Worm (Caenorhabditis elegans) whole organism, L1 larva: ENCODE measurements around the gene K03B4.4.

Experiments
- C04F5.9 ChIP-seq: sonication (generic microtip); optimal IDR thresholded peaks from 2 replicates; lab custom pipeline; 2016; ENCODE audit warnings: missing genetic modification characterization, missing compliant biosample characterization
- C16A3.4 ChIP-seq: fragments of 150-350 bp; optimal IDR thresholded peaks from 2 replicates; lab custom pipeline; 2014; ENCODE audit warnings: missing biosample characterization, missing genetic modification characterization
- C34B4.2 ChIP-seq: sonication (generic microtip); optimal IDR thresholded peaks from 2 replicates; lab custom pipeline; 2017; ENCODE audit warnings: mild to moderate bottlenecking, missing genetic modification characterization, missing compliant biosample characterization
- F16B12.6 ChIP-seq: fragments of 150-350 bp; optimal IDR thresholded peaks from 2 replicates; lab custom pipeline; 2014; ENCODE audit warnings: missing biosample characterization, missing genetic modification characterization
- Y116A8C.19 ChIP-seq: sonication (generic microtip); optimal IDR thresholded peaks from 2 replicates; lab custom pipeline; 2016; ENCODE audit warnings: missing compliant biosample characterization, missing genetic modification characterization, borderline replicate concordance
- aha-1 ChIP-seq: fragments of 150-350 bp; optimal IDR thresholded peaks from 2 replicates; lab custom pipeline; 2014; ENCODE audit warnings: missing biosample characterization, missing genetic modification characterization
- aly-2 ChIP-seq: fragments of 150-350 bp; optimal IDR thresholded peaks from 2 replicates; lab custom pipeline; 2014; ENCODE audit warnings: missing biosample characterization, missing genetic modification characterization
- ama-1 ChIP-seq: fragments of 150-350 bp; optimal IDR thresholded peaks from 2 replicates; lab custom pipeline; 2014
- ceh-82 ChIP-seq, 3 experiments: fragments of 150-350 bp in 1 of 3; sonication (generic microtip) in 2 of 3; optimal IDR thresholded peaks; 2 replicates each; lab custom pipeline; 2014 to 2017; ENCODE audit warnings: missing biosample characterization in 3 of 3, missing genetic modification characterization in 3 of 3
- ceh-88 ChIP-seq: fragments of 200-800 bp; sonication (Bioruptor generic); IDR thresholded peaks from 2 replicates; pipeline ENCODE4 v1.3.6; 2022; ENCODE audit warnings: missing genetic modification characterization, missing compliant biosample characterization
- dsc-1 ChIP-seq: sonication (generic microtip); optimal IDR thresholded peaks from 2 replicates; lab custom pipeline; 2016; ENCODE audit warnings: mild to moderate bottlenecking, missing genetic modification characterization, missing compliant biosample characterization
- efl-1 ChIP-seq, 4 experiments: fragments of 150-350 bp; optimal IDR thresholded peaks in 3 of 4; peaks in 1 of 4; 1 replicate in 1 of 4; 2 replicates in 3 of 4; lab custom pipeline; 2014; ENCODE audit warnings: missing biosample characterization in 2 of 4, missing genetic modification characterization in 2 of 4, missing genetic modification reagents in 2 of 4
- efl-3 ChIP-seq: fragments of 200-800 bp; sonication (Bioruptor generic); optimal IDR thresholded peaks from 2 replicates; lab custom pipeline; 2018; ENCODE audit warnings: mild to moderate bottlenecking, missing genetic modification characterization, missing compliant biosample characterization
- elt-3 ChIP-seq, 6 experiments: fragments of 150-350 bp in 1 of 6; sonication (generic microtip); optimal IDR thresholded peaks; 2 replicates each; lab custom pipeline; 2017 to 2018; ENCODE audit warnings: missing biosample characterization in 6 of 6, missing genetic modification characterization in 6 of 6, inconsistent platforms in 1 of 6
- ets-5 ChIP-seq: fragments of 200-800 bp; sonication (Bioruptor generic); IDR thresholded peaks from 2 replicates; pipeline ENCODE4 v1.3.6; 2022; ENCODE audit warnings: missing genetic modification characterization, missing compliant biosample characterization
- fkh-4 ChIP-seq: sonication (generic microtip); optimal IDR thresholded peaks from 2 replicates; lab custom pipeline; 2016; ENCODE audit warnings: missing compliant biosample characterization, missing genetic modification characterization, borderline replicate concordance
- fkh-8 ChIP-seq: sonication (generic microtip); optimal IDR thresholded peaks from 2 replicates; lab custom pipeline; 2016; ENCODE audit warnings: mild to moderate bottlenecking, missing genetic modification characterization, missing compliant biosample characterization
- grh-1 ChIP-seq: fragments of 200-800 bp; sonication (Bioruptor generic); IDR thresholded peaks from 2 replicates; pipeline ENCODE4 v1.3.6; 2022; ENCODE audit warnings: missing genetic modification reagents, missing genetic modification characterization, missing compliant biosample characterization
- hlh-17 ChIP-seq: fragments of 200-800 bp; sonication (Bioruptor generic); optimal IDR thresholded peaks from 2 replicates; lab custom pipeline; 2018; ENCODE audit warnings: missing genetic modification characterization, mild to moderate bottlenecking, missing compliant biosample characterization, moderate library complexity, borderline replicate concordance
- lin-13 ChIP-seq: fragments of 150-350 bp; optimal IDR thresholded peaks from 2 replicates; lab custom pipeline; 2014; ENCODE audit warnings: missing biosample characterization, missing genetic modification reagents, missing genetic modification characterization
- lin-14 ChIP-seq: fragments of 200-800 bp; sonication (Bioruptor generic); optimal IDR thresholded peaks from 2 replicates; lab custom pipeline; 2018; ENCODE audit warnings: mild to moderate bottlenecking, missing genetic modification characterization, moderate library complexity, missing compliant biosample characterization
- lin-35 ChIP-seq, 2 experiments: fragments of 150-350 bp; optimal IDR thresholded peaks; 2 replicates each; lab custom pipeline; 2014; ENCODE audit warnings: missing biosample characterization in 2 of 2, missing genetic modification characterization in 2 of 2, missing genetic modification reagents in 2 of 2
- lir-3 ChIP-seq: sonication (generic microtip); optimal IDR thresholded peaks from 2 replicates; lab custom pipeline; 2016; ENCODE audit warnings: mild to moderate bottlenecking, missing genetic modification characterization, moderate library complexity, missing compliant biosample characterization; ENCODE audit not compliant: poor library complexity
- nhr-11 ChIP-seq: fragments of 150-350 bp; optimal IDR thresholded peaks from 2 replicates; lab custom pipeline; 2014; ENCODE audit warnings: missing biosample characterization, missing genetic modification characterization
- nhr-12 ChIP-seq: sonication (generic microtip); optimal IDR thresholded peaks from 2 replicates; lab custom pipeline; 2017; ENCODE audit warnings: missing biosample characterization, missing genetic modification characterization
- nhr-19 ChIP-seq: fragments of 200-800 bp; sonication (Bioruptor generic); conservative IDR thresholded peaks from 2 replicates; pipeline ENCODE4 v1.3.6; 2022; ENCODE audit warnings: missing genetic modification characterization, missing compliant biosample characterization
- nhr-237 ChIP-seq: fragments of 150-350 bp; optimal IDR thresholded peaks from 2 replicates; lab custom pipeline; 2014; ENCODE audit warnings: missing biosample characterization, missing genetic modification characterization
- nhr-71 ChIP-seq: sonication (generic microtip); optimal IDR thresholded peaks from 2 replicates; lab custom pipeline; 2016; ENCODE audit warnings: mild to moderate bottlenecking, missing genetic modification characterization, moderate library complexity, missing compliant biosample characterization
- nhr-77 ChIP-seq: fragments of 150-350 bp; optimal IDR thresholded peaks from 2 replicates; lab custom pipeline; 2014; ENCODE audit warnings: missing biosample characterization, missing genetic modification characterization
- nhr-85 ChIP-seq: sonication (generic microtip); peaks from one replicate; lab custom pipeline; 2016; ENCODE audit warnings: missing genetic modification characterization, inconsistent platforms, missing compliant biosample characterization
- snu-23 ChIP-seq: sonication (generic microtip); optimal IDR thresholded peaks from 2 replicates; lab custom pipeline; 2016; ENCODE audit warnings: missing genetic modification characterization, missing compliant biosample characterization
- swsn-7 ChIP-seq: sonication (generic microtip); optimal IDR thresholded peaks from 2 replicates; lab custom pipeline; 2016; ENCODE audit warnings: missing genetic modification characterization, missing compliant biosample characterization
- unc-30 ChIP-seq: sonication (generic microtip); optimal IDR thresholded peaks from 2 replicates; lab custom pipeline; 2017; ENCODE audit warnings: missing biosample characterization, missing genetic modification characterization
- unc-62 ChIP-seq: fragments of 150-350 bp; optimal IDR thresholded peaks from 2 replicates; lab custom pipeline; 2014; ENCODE audit warnings: missing biosample characterization, missing genetic modification reagents, missing genetic modification characterization
- unc-86 ChIP-seq: sonication (generic microtip); optimal IDR thresholded peaks from 2 replicates; lab custom pipeline; 2016; ENCODE audit warnings: missing genetic modification characterization, missing compliant biosample characterization
- vab-15 ChIP-seq: sonication (generic microtip); optimal IDR thresholded peaks from 2 replicates; lab custom pipeline; 2017; ENCODE audit warnings: missing genotype, mild to moderate bottlenecking, missing genetic modification characterization, missing compliant biosample characterization
- xbp-1 ChIP-seq: sonication (generic microtip); optimal IDR thresholded peaks from 2 replicates; lab custom pipeline; 2016; ENCODE audit warnings: missing genetic modification characterization, missing compliant biosample characterization
- zip-4 ChIP-seq: fragments of 200-800 bp; sonication (Bioruptor generic); optimal IDR thresholded peaks from 2 replicates; lab custom pipeline; 2018; ENCODE audit warnings: mild to moderate bottlenecking, missing genetic modification characterization, moderate library complexity, missing compliant biosample characterization
- ztf-11 ChIP-seq, 2 experiments: sonication (generic microtip); optimal IDR thresholded peaks; 2 replicates each; lab custom pipeline; 2016 to 2017; ENCODE audit warnings: missing genetic modification characterization in 2 of 2, missing biosample characterization in 1 of 2, missing compliant biosample characterization in 1 of 2
- ztf-4 ChIP-seq: fragments of 150-350 bp; optimal IDR thresholded peaks from 2 replicates; lab custom pipeline; 2014; ENCODE audit warnings: missing biosample characterization, missing genetic modification characterization

Gene K03B4.4

DNA sequence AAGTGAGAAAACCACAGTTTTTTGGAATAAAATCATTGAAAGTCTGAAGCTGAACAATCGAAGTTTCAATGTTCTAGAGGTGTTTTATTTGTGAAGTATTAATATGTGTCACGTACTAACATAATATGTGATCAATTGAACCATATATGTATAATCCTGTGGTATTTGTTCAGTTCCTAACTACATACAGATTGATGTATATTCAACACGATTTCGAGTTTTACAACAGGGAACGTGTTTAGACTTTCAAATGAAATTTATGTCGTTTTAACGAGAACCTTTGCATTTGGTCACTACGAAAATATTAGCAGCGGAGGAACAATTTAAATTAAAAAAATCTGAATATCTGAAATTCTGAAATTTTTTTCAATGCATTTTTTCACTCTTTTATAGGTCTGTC is 7.3 kb upstream of the K03B4.4 start, which contains the start of gene K03B4.8:
Gene K03B4.8, minus strand, starts transcription at position 101 of the 400 bp plus-strand sequence.
- no peak for TF ChIP-seq swsn-7 (tag; lab: Kevin White, UChicago)
- TF ChIP-seq nhr-11 (tag; lab: Kevin White, UChicago) = no peak
- TF ChIP-seq elt-3 (tag; optimal IDR thresholded peaks at IDR 0.05; lab: Kevin White, UChicago) = no peak
- no peak for TF ChIP-seq lin-13 (GFP tag; lab: Kevin White, UChicago)
- no peak for TF ChIP-seq C34B4.2 (tag; lab: Kevin White, UChicago)
- no peak for TF ChIP-seq lin-14 (GFP tag; lab: Kevin White, UChicago)
- TF ChIP-seq efl-1 (optimal IDR thresholded peaks at IDR 0.05; lab: Kevin White, UChicago) = no peak
- TF ChIP-seq efl-1 (GFP tag; optimal IDR thresholded peaks at IDR 0.05 in 1 of 2; lab: Kevin White, UChicago) = no peak
- no peak for TF ChIP-seq hlh-17 (GFP tag; lab: Kevin White, UChicago)
- no peak for TF ChIP-seq unc-86
- no peak for TF ChIP-seq nhr-12
- TF ChIP-seq nhr-237 (tag; lab: Kevin White, UChicago) = no peak
- no peak for TF ChIP-seq C04F5.9
- TF ChIP-seq dsc-1 (tag; lab: Kevin White, UChicago) = no peak
- TF ChIP-seq nhr-71 (tag; lab: Kevin White, UChicago) = no peak
- TF ChIP-seq Y116A8C.19 (tag; lab: Kevin White, UChicago) = no peak
- TF ChIP-seq ceh-88 (GFP tag; lab: Robert Waterston, UW) = no peak
- no peak for TF ChIP-seq zip-4
- no peak for TF ChIP-seq xbp-1 (tag; lab: Kevin White, UChicago)
- no peak for TF ChIP-seq lin-35 (GFP tag; optimal IDR thresholded peaks at IDR 0.05; lab: Kevin White, UChicago)
- TF ChIP-seq, all 84 proteins: peak for 0

DNA sequence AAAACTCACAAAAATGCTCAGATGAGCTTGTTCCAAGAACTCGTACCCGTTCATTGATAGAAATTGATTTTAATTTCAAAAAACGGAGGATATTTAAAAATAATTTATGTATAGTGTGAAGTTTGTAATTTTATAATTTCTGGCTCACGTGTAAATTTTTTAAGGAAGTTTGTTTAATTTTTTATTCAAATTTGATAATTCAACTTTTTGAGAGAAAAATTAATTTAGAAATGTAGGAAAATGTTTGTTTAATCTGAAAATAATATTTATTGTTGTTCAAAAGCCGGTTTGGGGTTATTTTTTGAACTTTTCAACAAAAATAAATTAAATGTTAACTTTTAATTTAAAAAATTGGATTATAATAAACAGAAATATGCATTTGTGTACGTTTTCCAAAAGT is 5.7 kb upstream of the K03B4.4 start, which contains the start of gene K03B4.6:
Gene K03B4.6, minus strand, starts transcription at position 101 of the 400 bp plus-strand sequence.
- TF ChIP-seq grh-1 (GFP tag; lab: Robert Waterston, UW) (no peak), elt-3 (tag; optimal IDR thresholded peaks at IDR 0.05; lab: Kevin White, UChicago) (no peak), zip-4 (no peak), vab-15 (tag; lab: Kevin White, UChicago) (no peak), nhr-85 (tag; lab: Kevin White, UChicago) (no peak), snu-23 (no peak), F16B12.6 (tag; lab: Kevin White, UChicago) (no peak), unc-86 (no peak), swsn-7 (tag; lab: Kevin White, UChicago) (no peak), ama-1 (lab: Kevin White, UChicago) (no peak), aly-2 (tag; lab: Kevin White, UChicago) (no peak), nhr-77 (tag; lab: Kevin White, UChicago) (no peak), ztf-4 (tag; lab: Kevin White, UChicago) (no peak), unc-30 (no peak), fkh-8 (tag; lab: Kevin White, UChicago) (no peak), lir-3 (tag; lab: Kevin White, UChicago) (no peak), efl-3 (GFP tag; lab: Kevin White, UChicago) (no peak), unc-62 (GFP tag; lab: Kevin White, UChicago) (no peak), nhr-11 (tag; lab: Kevin White, UChicago) (no peak)

DNA sequence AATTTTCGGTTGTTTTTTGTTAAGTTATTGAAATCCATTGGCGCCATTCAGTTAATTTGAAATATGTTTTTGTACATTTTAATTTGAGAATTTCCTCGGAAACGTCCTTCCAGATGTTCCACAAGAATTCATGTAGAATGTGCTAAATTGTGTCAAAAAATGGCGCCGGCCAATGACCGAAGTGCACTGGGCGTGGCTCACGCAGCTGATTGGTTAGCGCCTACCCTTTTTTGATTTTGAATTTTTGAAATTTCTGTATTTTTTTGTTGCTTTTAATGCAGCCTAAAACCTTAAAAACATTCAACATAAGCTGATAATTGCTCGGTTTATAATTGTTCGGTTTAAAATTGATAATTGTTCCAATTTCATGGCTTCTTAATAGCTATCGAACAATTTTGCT is 5.0 kb upstream of the K03B4.4 start:
- TF ChIP-seq ets-5 = no peak

DNA sequence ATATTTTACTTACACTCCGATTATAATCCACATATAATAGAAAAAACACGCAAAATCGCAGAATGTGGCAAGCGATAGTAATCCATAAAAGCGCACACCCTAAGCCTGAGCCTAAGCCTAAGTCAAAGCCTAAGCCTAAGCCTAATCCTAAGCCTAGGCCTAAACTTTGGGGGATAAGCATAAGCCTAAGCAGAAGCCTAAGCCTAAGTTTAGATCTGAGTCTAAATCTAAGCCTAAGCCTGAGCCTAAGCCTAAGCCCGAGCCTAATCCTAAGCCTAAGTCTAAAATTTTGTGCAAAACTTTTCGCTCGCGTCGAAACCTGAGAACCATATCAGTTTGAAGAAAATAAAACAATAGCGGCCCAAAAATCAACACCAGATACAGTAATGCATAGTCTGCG is 2.4 kb downstream of the K03B4.4 start:
- no peak for TF ChIP-seq nhr-19 (GFP tag; lab: Robert Waterston, UW)
- TF ChIP-seq ceh-82 (tag; optimal IDR thresholded peaks at IDR 0.05; lab: Kevin White, UChicago) = no peak
- no peak for TF ChIP-seq fkh-4
- no peak for TF ChIP-seq snu-23
- no peak for TF ChIP-seq ztf-11 (tag; optimal IDR thresholded peaks at IDR 0.05; lab: Kevin White, UChicago)
- no peak for TF ChIP-seq C16A3.4 (tag; lab: Kevin White, UChicago)
- no peak for TF ChIP-seq aha-1 (tag; lab: Kevin White, UChicago)
